Worm (Caenorhabditis elegans): ENCODE measurements around the gene F23H12.5.

ce11 chrV:12412321-12412720 lies 53.9 kb downstream of the F23H12.5 start:
- TF ChIP-seq dao-5 (tag; optimal IDR thresholded peaks at IDR 0.05) (no peak), him-1 (tag; optimal IDR thresholded peaks at IDR 0.05) (no peak)

All from whole organism, L4/young adult.